Worm (Caenorhabditis elegans) whole organism, young adult: ENCODE measurements around the gene unc-22.

Source experiments
- F33H1.4 ChIP-seq: fragments of 200-800 bp; sonication (Bioruptor generic); IDR thresholded peaks from 2 replicates; pipeline ENCODE4 v1.3.6; 2022; ENCODE audit warnings: missing genetic modification reagents, missing genetic modification characterization, missing compliant biosample characterization
- F39B2.1 ChIP-seq: fragments of 200-800 bp; sonication (Bioruptor generic); IDR thresholded peaks from 2 replicates; pipeline ENCODE4 v1.3.6; 2022; ENCODE audit warnings: missing genetic modification reagents, missing genetic modification characterization, missing compliant biosample characterization
- F55B11.4 ChIP-seq: sonication (generic microtip); optimal IDR thresholded peaks from 2 replicates; lab custom pipeline; 2016; ENCODE audit warnings: missing compliant biosample characterization, missing genetic modification characterization, borderline replicate concordance; ENCODE audit not compliant: insufficient read depth
- F57C9.4 ChIP-seq: sonication (generic microtip); optimal IDR thresholded peaks from 2 replicates; lab custom pipeline; 2017; ENCODE audit warnings: mild to moderate bottlenecking, missing genetic modification characterization, missing compliant biosample characterization
- K12H6.12 ChIP-seq: fragments of 200-800 bp; sonication (Bioruptor generic); optimal IDR thresholded peaks from 2 replicates; lab custom pipeline; 2018; ENCODE audit warnings: mild to moderate bottlenecking, missing genetic modification characterization, missing compliant biosample characterization
- T07F8.4 ChIP-seq: sonication (generic microtip); optimal IDR thresholded peaks from 2 replicates; lab custom pipeline; 2016; ENCODE audit warnings: mild to moderate bottlenecking, missing genetic modification characterization, moderate library complexity, missing compliant biosample characterization
- attf-6 ChIP-seq: fragments of 200-800 bp; sonication (Bioruptor generic); IDR thresholded peaks from 2 replicates; pipeline ENCODE4 v1.3.6; 2022; ENCODE audit warnings: missing genetic modification reagents, missing genetic modification characterization, missing compliant biosample characterization
- bed-1 ChIP-seq: fragments of 200-800 bp; sonication (Bioruptor generic); IDR thresholded peaks from 2 replicates; pipeline ENCODE4 v1.3.6; 2022; ENCODE audit warnings: missing genetic modification reagents, missing genetic modification characterization, missing compliant biosample characterization
- ceh-58 ChIP-seq: fragments of 200-800 bp; sonication (Bioruptor generic); IDR thresholded peaks from 2 replicates; pipeline ENCODE4 v1.3.6; 2022; ENCODE audit warnings: missing genetic modification characterization, missing compliant biosample characterization
- ceh-79 ChIP-seq: sonication (generic microtip); optimal IDR thresholded peaks from 2 replicates; lab custom pipeline; 2017; ENCODE audit warnings: mild to moderate bottlenecking, missing genetic modification characterization, missing compliant biosample characterization
- ceh-91 ChIP-seq: fragments of 200-800 bp; sonication (Bioruptor generic); IDR thresholded peaks from 2 replicates; pipeline ENCODE4 v1.3.6; 2022; ENCODE audit warnings: missing genetic modification reagents, missing genetic modification characterization, missing compliant biosample characterization
- dpl-1 ChIP-seq: fragments of 150-350 bp; optimal IDR thresholded peaks from 2 replicates; lab custom pipeline; 2014; ENCODE audit warnings: missing biosample characterization, missing genetic modification reagents, missing genetic modification characterization
- efl-1 ChIP-seq: fragments of 150-350 bp; optimal IDR thresholded peaks from 2 replicates; lab custom pipeline; 2014; ENCODE audit warnings: missing biosample characterization, missing genetic modification reagents, missing genetic modification characterization
- egl-18 ChIP-seq: fragments of 200-800 bp; sonication (Bioruptor generic); IDR thresholded peaks from 2 replicates; pipeline ENCODE4 v1.3.6; 2022; ENCODE audit warnings: missing genetic modification reagents, missing genetic modification characterization, missing compliant biosample characterization
- ekl-4 ChIP-seq: fragments of 200-800 bp; sonication (Bioruptor generic); IDR thresholded peaks from 2 replicates; pipeline ENCODE4 v1.3.6; 2022; ENCODE audit warnings: missing genetic modification reagents, missing genetic modification characterization, missing compliant biosample characterization
- lag-1 ChIP-seq: fragments of 200-800 bp; sonication (Bioruptor generic); IDR thresholded peaks from 2 replicates; pipeline ENCODE4 v1.3.6; 2022; ENCODE audit warnings: missing genetic modification reagents, missing genetic modification characterization, missing compliant biosample characterization
- lsl-1 ChIP-seq: fragments of 200-800 bp; sonication (Bioruptor generic); optimal IDR thresholded peaks from 2 replicates; lab custom pipeline; 2018; ENCODE audit warnings: mild to moderate bottlenecking, missing genetic modification characterization, moderate library complexity, missing compliant biosample characterization
- madf-6 ChIP-seq: fragments of 200-800 bp; sonication (Bioruptor generic); IDR thresholded peaks from 2 replicates; pipeline ENCODE4 v1.3.6; 2022; ENCODE audit warnings: missing genetic modification reagents, missing genetic modification characterization, missing compliant biosample characterization
- madf-8 ChIP-seq: fragments of 200-800 bp; sonication (Bioruptor generic); conservative IDR thresholded peaks from 2 replicates; pipeline ENCODE4 v1.3.6; 2022; ENCODE audit warnings: missing genetic modification reagents, missing genetic modification characterization, missing compliant biosample characterization
- nfya-1 ChIP-seq: sonication (generic microtip); optimal IDR thresholded peaks from 2 replicates; lab custom pipeline; 2017; ENCODE audit warnings: antibody characterized with exemption, missing compliant biosample characterization, missing genetic modification characterization, borderline replicate concordance; ENCODE audit not compliant: insufficient read depth
- nfya-2 ChIP-seq: fragments of 200-800 bp; sonication (Bioruptor generic); IDR thresholded peaks from 2 replicates; pipeline ENCODE4 v1.3.6; 2022; ENCODE audit warnings: missing genetic modification reagents, missing genetic modification characterization, missing compliant biosample characterization
- nhr-80 ChIP-seq: sonication (generic microtip); optimal IDR thresholded peaks from 2 replicates; lab custom pipeline; 2016; ENCODE audit warnings: missing genetic modification characterization, missing compliant biosample characterization
- pbrm-1 ChIP-seq: fragments of 200-800 bp; sonication (Bioruptor generic); IDR thresholded peaks from 2 replicates; pipeline ENCODE4 v1.3.6; 2022; ENCODE audit warnings: missing genetic modification reagents, missing genetic modification characterization, missing compliant biosample characterization
- rcor-1 ChIP-seq: fragments of 200-800 bp; sonication (Bioruptor generic); IDR thresholded peaks from 2 replicates; pipeline ENCODE4 v1.3.6; 2022; ENCODE audit warnings: missing genetic modification reagents, missing genetic modification characterization, missing compliant biosample characterization
- repo-1 ChIP-seq: sonication (generic microtip); optimal IDR thresholded peaks from 2 replicates; lab custom pipeline; 2017; ENCODE audit warnings: mild to moderate bottlenecking, missing genetic modification characterization, missing compliant biosample characterization
- rpc-1 ChIP-seq, 2 experiments: fragments of 150-350 bp in 1 of 2; sonication (generic microtip) in 1 of 2; optimal IDR thresholded peaks; 2 replicates each; lab custom pipeline; 2014 to 2018; ENCODE audit warnings: missing biosample characterization in 1 of 2, missing genetic modification characterization in 1 of 2, missing genetic modification reagents in 1 of 2, missing genotype in 1 of 2
- sdz-38 ChIP-seq: sonication (generic microtip); optimal IDR thresholded peaks from 2 replicates; lab custom pipeline; 2016; ENCODE audit warnings: missing genotype, missing genetic modification characterization, missing compliant biosample characterization
- sea-2 ChIP-seq: fragments of 200-800 bp; sonication (Bioruptor generic); IDR thresholded peaks from 2 replicates; pipeline ENCODE4 v1.3.6; 2022; ENCODE audit warnings: missing genetic modification characterization, missing compliant biosample characterization
- unc-130 ChIP-seq: sonication (generic microtip); optimal IDR thresholded peaks from 2 replicates; lab custom pipeline; 2016; ENCODE audit warnings: missing genetic modification reagents, missing genetic modification characterization, missing compliant biosample characterization
- xnd-1 ChIP-seq: sonication (generic microtip); optimal IDR thresholded peaks from 2 replicates; lab custom pipeline; 2016; ENCODE audit warnings: missing genotype, missing genetic modification reagents, missing genetic modification characterization, missing compliant biosample characterization

unc-22 gene

ce11 chrIV:12010859-12011258 lies at the start of gene unc-22, which contains the start of gene ZK617.26:
Gene unc-22, minus strand, starts transcription at chrIV:12011007.
Gene ZK617.26, minus strand, starts transcription at chrIV:12010959.
- TF ChIP-seq F57C9.4 (tag; lab: Kevin White, UChicago), result no peak
- no peak for TF ChIP-seq pbrm-1 (GFP tag; lab: Robert Waterston, UW)

ce11 chrIV:12057508-12057907 lies 46.7 kb upstream of the unc-22 start, which contains the start of gene K08E4.3:
Gene K08E4.3, plus strand, starts transcription at chrIV:12057742.
- no peak for TF ChIP-seq rcor-1 (GFP tag; lab: Robert Waterston, UW)
- TF ChIP-seq, all 124 proteins: peak for 0

DNA sequence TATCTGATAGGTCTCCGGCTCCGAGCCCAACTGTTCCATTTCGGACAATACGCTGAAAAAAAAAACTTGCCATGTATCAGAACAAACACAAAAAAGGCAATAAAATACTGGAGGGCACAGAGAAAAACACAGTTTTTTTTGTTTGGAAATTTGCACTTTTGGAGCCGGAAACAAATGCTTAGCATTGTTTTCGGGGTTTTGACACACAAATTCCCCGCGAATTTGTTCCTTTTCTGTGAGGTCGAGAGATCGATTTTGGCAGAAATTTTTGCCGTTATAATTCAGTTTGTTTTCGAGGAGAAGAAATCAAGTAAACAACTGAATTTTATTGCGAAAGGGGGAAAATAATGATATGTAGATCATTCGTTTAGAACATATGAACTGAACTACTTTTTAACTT lies 45.8 kb upstream of the unc-22 start, which contains the start of gene K08E4.2:
K08E4.2 (minus strand) TSS at position 54 of the 400 bp plus-strand sequence.
- TF ChIP-seq sdz-38 (tag; lab: Kevin White, UChicago) (no peak), F39B2.1 (GFP tag; lab: Robert Waterston, UW) (no peak), ceh-91 (0 out of 2 replicates have a peak, but pooled peaks have one; percentile 8), rcor-1 (GFP tag; lab: Robert Waterston, UW) (no peak), ceh-58 (GFP tag; lab: Robert Waterston, UW) (no peak), efl-1 (GFP tag; lab: Kevin White, UChicago) (peak; percentile 58), madf-6 (GFP tag; lab: Robert Waterston, UW) (peak; percentile 57; the same call in 1 of the 2 replicates), lag-1 (GFP tag; lab: Robert Waterston, UW) (no peak), rpc-1 (optimal IDR thresholded peaks at IDR 0.05; lab: Kevin White, UChicago) (no peak), rpc-1 (tag; optimal IDR thresholded peaks at IDR 0.05; lab: Kevin White, UChicago) (no peak), xnd-1 (peak; percentile 28), madf-8 (GFP tag; lab: Robert Waterston, UW) (0 out of 2 replicates have a peak, but pooled peaks have one; percentile 18), unc-130 (no peak), ceh-79 (tag; lab: Kevin White, UChicago) (no peak), T07F8.4 (no peak), nhr-80 (no peak), sea-2 (GFP tag; lab: Robert Waterston, UW) (no peak), nfya-2 (no peak), ekl-4 (GFP tag; lab: Robert Waterston, UW) (no peak)

DNA sequence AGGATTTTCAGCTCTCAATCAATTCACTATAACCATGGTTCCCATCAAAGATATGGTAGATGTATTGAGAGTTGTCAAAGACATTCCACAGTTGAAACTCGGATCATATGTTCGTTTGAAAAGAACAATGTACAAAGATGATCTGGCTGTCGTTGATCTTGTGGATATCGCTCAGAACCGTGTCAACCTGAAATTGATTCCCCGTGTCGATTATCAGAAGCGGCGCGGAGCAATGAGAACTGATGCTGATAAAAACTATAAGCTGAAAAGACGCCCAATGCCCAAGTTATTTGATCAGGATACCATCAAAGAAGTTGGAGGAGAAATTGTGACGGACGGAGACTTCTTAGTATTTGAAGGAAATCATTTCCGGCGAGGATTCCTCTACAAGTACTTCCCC lies 41.7 kb upstream of the unc-22 start:
- TF ChIP-seq K12H6.12, result no peak
- TF ChIP-seq F55B11.4 (tag; lab: Kevin White, UChicago), result no peak
- no peak for TF ChIP-seq egl-18 (GFP tag; lab: Robert Waterston, UW)
- no peak for TF ChIP-seq nfya-1 (tag; lab: Kevin White, UChicago)

DNA sequence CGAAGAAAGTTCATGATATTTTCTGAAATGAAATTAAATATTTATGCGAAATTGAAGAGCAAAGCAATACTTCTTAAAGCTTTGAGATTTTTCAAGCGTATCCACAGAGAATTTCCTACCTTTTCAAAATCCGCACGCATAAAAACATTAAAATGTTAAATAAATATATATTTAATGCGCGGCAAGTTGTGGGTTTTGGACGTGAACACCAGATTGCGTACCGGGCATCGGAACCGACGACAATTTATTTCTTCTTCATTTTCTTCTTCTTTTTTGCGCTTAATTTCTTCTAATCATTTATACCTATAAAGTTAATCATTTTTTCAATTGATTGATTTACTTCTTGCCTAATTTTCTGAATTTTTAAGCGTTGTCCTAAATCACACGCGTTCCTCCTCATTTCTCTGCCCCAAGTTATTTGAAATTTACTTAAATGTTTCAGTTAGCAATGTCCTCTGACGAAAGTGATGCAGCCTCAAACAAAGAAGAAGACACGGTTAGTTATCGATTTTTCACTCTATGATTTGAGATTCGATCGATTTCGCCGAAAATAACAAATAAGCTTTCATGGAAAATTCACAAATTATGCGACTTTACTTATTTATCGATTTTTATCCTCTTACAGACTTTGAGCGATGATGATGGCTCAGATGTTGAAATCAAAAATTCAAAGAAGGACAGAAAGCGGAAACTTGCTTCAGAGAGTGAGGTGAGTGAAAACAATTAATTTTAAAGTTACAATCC lies 40.4 kb upstream of the unc-22 start, which contains the start of the genes bre-5 and spt-5:
bre-5 (minus strand) TSS at position 167 of the 744 bp plus-strand sequence.
spt-5 (plus strand) TSS at position 443 of the 744 bp plus-strand sequence.
- TF ChIP-seq madf-6 (GFP tag; lab: Robert Waterston, UW) (peak; percentile 37; the same call in 1 of the 2 replicates), dpl-1 (GFP tag; lab: Kevin White, UChicago) (peak; percentile 10), bed-1 (GFP tag; lab: Robert Waterston, UW) (no peak)

- TF ChIP-seq F39B2.1 (GFP tag; lab: Robert Waterston, UW) (no peak), repo-1 (tag; lab: Kevin White, UChicago) (no peak), attf-6 (no peak), xnd-1 (peak; percentile 57), ceh-91 (peak; percentile 64; the same call in 1 of the 2 replicates), madf-8 (GFP tag; lab: Robert Waterston, UW) (peak; percentile 86), F33H1.4 (GFP tag; lab: Robert Waterston, UW) (peak; percentile 72), madf-6 (GFP tag; lab: Robert Waterston, UW) (peak; percentile 88), lsl-1 (GFP tag; lab: Kevin White, UChicago) (peak; percentile 58)
Observed at ce11 chrIV:12047552-12048347, 36.9 kb upstream of the unc-22 start, which contains the start of gene T12G3.4. Gene T12G3.4, plus strand, starts transcription at chrIV:12048256.
